Worm (Caenorhabditis elegans): Measurements from ENCODE around the gene mbf-1.

DNA sequence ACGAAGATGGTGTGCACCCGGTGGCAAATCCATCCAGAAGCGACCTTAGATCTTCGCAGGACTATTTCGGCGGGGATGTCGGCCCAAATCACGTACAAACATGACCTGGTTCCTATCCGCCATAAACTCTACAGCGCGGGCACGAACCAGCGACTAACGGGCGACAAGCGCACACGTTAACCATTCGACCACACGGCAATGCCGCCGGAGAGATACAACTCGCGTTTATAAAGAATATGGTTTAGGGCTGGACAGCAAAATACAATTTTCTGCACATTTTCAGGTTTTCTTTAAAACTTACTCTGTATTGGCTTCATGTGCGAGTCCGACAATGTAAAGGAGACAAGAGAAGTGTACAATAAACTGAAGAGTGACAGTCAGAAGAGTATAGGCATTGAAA, 6.1 kb downstream of the mbf-1 start:
- peak; percentile 68 for TF ChIP-seq snpc-4 (GFP tag; optimal IDR thresholded peaks at IDR 0.05)
- peak; percentile 33 to 70 (median 64) for TF ChIP-seq snpc-4 (tag; optimal IDR thresholded peaks at IDR 0.05)
- TF ChIP-seq unc-62 (GFP tag; optimal IDR thresholded peaks at IDR 0.05): no peak
- peak; percentile 98 for TF ChIP-seq nhr-90 (tag; optimal IDR thresholded peaks at IDR 0.05)
- TF ChIP-seq attf-6 (GFP tag; IDR thresholded peaks at IDR 0.05): peak; percentile 84
- peak; percentile 56 to 66 for TF ChIP-seq let-607 (tag; optimal IDR thresholded peaks at IDR 0.05)
- TF ChIP-seq pha-4 (tag; optimal IDR thresholded peaks at IDR 0.05): no peak
- peak; percentile 70 for TF ChIP-seq lsl-1 (GFP tag; optimal IDR thresholded peaks at IDR 0.05)
- TF ChIP-seq egl-44 (GFP tag; IDR thresholded peaks at IDR 0.05): peak; percentile 97
- TF ChIP-seq F23B12.7 (tag; optimal IDR thresholded peaks at IDR 0.05; ENCODE audit: insufficient read depth): peak; percentile 83
- TF ChIP-seq ceh-79 (tag; optimal IDR thresholded peaks at IDR 0.05): peak; percentile 99
- peak; percentile 91 for TF ChIP-seq dox-1 (GFP tag; IDR thresholded peaks at IDR 0.05)
- TF ChIP-seq tbp1 (GFP tag; optimal IDR thresholded peaks at IDR 0.05): peak; percentile 97
- peak; percentile 93 for TF ChIP-seq ets-4 (GFP tag; optimal IDR thresholded peaks at IDR 0.05)
- 0 out of 2 replicates have a peak, but pooled peaks have one; percentile 91 for TF ChIP-seq bed-1 (GFP tag; IDR thresholded peaks at IDR 0.05)
